Worm (Caenorhabditis elegans) whole organism, mixed stage, embryonic: ENCODE measurements around the gene srt-56.

Experiments used
- pha-4 ChIP-seq: fragments of 150-350 bp; optimal IDR thresholded peaks from 2 replicates; lab custom pipeline; 2018; ENCODE audit warnings: missing biosample characterization, missing genetic modification reagents, missing genetic modification characterization
- unc-62 ChIP-seq: fragments of 150-350 bp; optimal IDR thresholded peaks from 2 replicates; lab custom pipeline; 2014; ENCODE audit warnings: missing biosample characterization, missing genetic modification reagents, missing genetic modification characterization

DNA sequence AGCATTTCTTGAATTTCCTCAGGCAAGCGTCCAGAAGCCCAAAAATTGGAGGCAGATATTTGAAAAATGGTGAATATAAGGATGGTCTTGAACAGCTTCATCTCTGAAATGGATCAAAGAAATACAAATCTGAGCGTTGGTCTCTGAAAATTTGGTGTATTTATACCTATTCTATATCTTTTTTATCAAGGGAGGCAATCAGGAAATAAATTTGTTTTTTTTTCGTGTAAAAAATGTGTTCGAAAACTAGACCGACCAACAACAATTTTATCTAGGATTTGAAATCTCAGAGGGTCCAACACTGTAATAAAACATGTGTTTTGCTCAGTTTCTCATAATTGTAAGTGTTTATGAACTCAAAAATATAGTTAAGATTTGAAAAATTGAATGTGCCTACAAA lies at the start of gene srt-56:
- TF ChIP-seq unc-62 (GFP tag; lab: Kevin White, UChicago), result no peak
- no peak for TF ChIP-seq pha-4
